Fruit fly (Drosophila melanogaster) whole organism, embryonic: ENCODE measurements around the gene CG9760.

ENCODE experiments used
- Atf3 ChIP-seq: fragments of 200-800 bp; sonication (Bioruptor generic); optimal IDR thresholded peaks from 3 replicates; lab custom pipeline; 2016; ENCODE audit warnings: missing biosample characterization, missing genetic modification characterization
- Awh ChIP-seq: fragments of 200-800 bp; sonication (Bioruptor generic); IDR thresholded peaks from 2 replicates; pipeline ENCODE4, ENCODE4 v1.3.6; 2022; ENCODE audit warnings: missing biosample characterization, missing genetic modification characterization
- B-H2 ChIP-seq: fragments of 200-800 bp; sonication (Bioruptor generic); optimal IDR thresholded peaks from 2 replicates; lab custom pipeline; 2018; ENCODE audit warnings: missing biosample characterization, mild to moderate bottlenecking, missing genetic modification characterization
- Bdp1 ChIP-seq: fragments of 200-800 bp; sonication (Bioruptor generic); optimal IDR thresholded peaks from 3 replicates; lab custom pipeline; 2016; ENCODE audit warnings: missing biosample characterization, missing genetic modification characterization
- Blimp-1 ChIP-seq: fragments of 200-800 bp; sonication (Bioruptor generic); optimal IDR thresholded peaks from 3 replicates; lab custom pipeline; 2018; ENCODE audit warnings: missing biosample characterization, missing genetic modification characterization, mild to moderate bottlenecking, moderate library complexity, missing genetic modification reagents
- CG10209 ChIP-seq: fragments of 200-800 bp; sonication (Bioruptor generic); optimal IDR thresholded peaks from 3 replicates; lab custom pipeline; 2017; ENCODE audit warnings: missing biosample characterization, mild to moderate bottlenecking, missing genetic modification characterization, missing genetic modification reagents
- CG10321 ChIP-seq: fragments of 200-800 bp; sonication (Bioruptor generic); IDR thresholded peaks from 2 replicates; pipeline ENCODE4 v1.3.6; 2022; ENCODE audit warnings: missing biosample characterization, missing genetic modification characterization
- CG10565 ChIP-seq: fragments of 200-800 bp; sonication (Bioruptor generic); optimal IDR thresholded peaks from 3 replicates; lab custom pipeline; 2016; ENCODE audit warnings: missing biosample characterization, mild to moderate bottlenecking, missing genetic modification characterization
- CG11085 ChIP-seq: fragments of 200-800 bp; sonication (Bioruptor generic); IDR thresholded peaks from 2 replicates; pipeline ENCODE4 v1.3.6; 2022; ENCODE audit warnings: missing biosample characterization, missing genetic modification characterization
- CG12769 ChIP-seq: fragments of 200-800 bp; sonication (Bioruptor generic); optimal IDR thresholded peaks from 2 replicates; lab custom pipeline; 2019; ENCODE audit warnings: missing biosample characterization, mild to moderate bottlenecking, missing genetic modification characterization, moderate library complexity
- CG12942 ChIP-seq: fragments of 200-800 bp; sonication (Bioruptor generic); optimal IDR thresholded peaks from 3 replicates; lab custom pipeline; 2016; ENCODE audit warnings: missing biosample characterization, missing genetic modification characterization
- CG13424 ChIP-seq: fragments of 200-800 bp; sonication (Bioruptor generic); optimal IDR thresholded peaks from 2 replicates; lab custom pipeline; 2019; ENCODE audit warnings: missing biosample characterization, mild to moderate bottlenecking, missing genetic modification characterization, moderate library complexity
- CG14050 ChIP-seq: fragments of 200-800 bp; sonication (Bioruptor generic); IDR thresholded peaks from 3 replicates; pipeline ENCODE4 v1.3.6; 2022; ENCODE audit warnings: missing biosample characterization, missing genetic modification characterization
- CG14860 ChIP-seq: fragments of 200-800 bp; sonication (Bioruptor generic); IDR thresholded peaks from 3 replicates; pipeline ENCODE4 v1.3.6; 2022; ENCODE audit warnings: missing biosample characterization, missing genetic modification characterization; ENCODE audit not compliant: partially characterized antibody
- CG15011 ChIP-seq: fragments of 200-800 bp; sonication (Bioruptor generic); optimal IDR thresholded peaks from 3 replicates; lab custom pipeline; 2018; ENCODE audit warnings: missing biosample characterization, mild to moderate bottlenecking, missing genetic modification characterization
- CG15696 ChIP-seq: fragments of 200-800 bp; sonication (Bioruptor generic); optimal IDR thresholded peaks from 2 replicates; lab custom pipeline; 2019; ENCODE audit warnings: missing biosample characterization, mild to moderate bottlenecking, missing genetic modification characterization, moderate library complexity
- CG17359 ChIP-seq: fragments of 200-800 bp; sonication (Bioruptor generic); optimal IDR thresholded peaks from 3 replicates; lab custom pipeline; 2018; ENCODE audit warnings: missing biosample characterization, mild to moderate bottlenecking, missing genetic modification characterization, moderate library complexity
- CG2199 ChIP-seq: fragments of 200-800 bp; sonication (Bioruptor generic); IDR thresholded peaks from 3 replicates; pipeline ENCODE4 v1.3.6; 2022; ENCODE audit warnings: missing biosample characterization, missing genetic modification characterization
- CG2875 ChIP-seq: fragments of 200-800 bp; sonication (Bioruptor generic); optimal IDR thresholded peaks from 2 replicates; lab custom pipeline; 2017; ENCODE audit warnings: missing biosample characterization, mild to moderate bottlenecking, missing genetic modification characterization, missing genetic modification reagents
- CG3065 ChIP-seq: fragments of 200-800 bp; sonication (Bioruptor generic); optimal IDR thresholded peaks from 2 replicates; lab custom pipeline; 2016; ENCODE audit warnings: missing biosample characterization, missing genetic modification characterization
- CG31388 ChIP-seq: fragments of 200-800 bp; sonication (Bioruptor generic); optimal IDR thresholded peaks from 2 replicates; lab custom pipeline; 2016; ENCODE audit warnings: missing biosample characterization, missing genetic modification characterization
- CG32532 ChIP-seq: fragments of 200-800 bp; sonication (Bioruptor generic); IDR thresholded peaks from 2 replicates; pipeline ENCODE4 v1.3.6; 2022; ENCODE audit warnings: missing biosample characterization, missing genetic modification characterization
- CG3407 ChIP-seq: fragments of 200-800 bp; sonication (Bioruptor generic); optimal IDR thresholded peaks from 2 replicates; lab custom pipeline; 2018; ENCODE audit warnings: missing biosample characterization, mild to moderate bottlenecking, missing genetic modification characterization
- CG34422 ChIP-seq: fragments of 200-800 bp; sonication (Bioruptor generic); IDR thresholded peaks from 3 replicates; pipeline ENCODE4 v1.3.6; 2022; ENCODE audit warnings: missing biosample characterization, missing genetic modification characterization
- CG3838 ChIP-seq: fragments of 200-800 bp; sonication (Bioruptor generic); optimal IDR thresholded peaks from 3 replicates; lab custom pipeline; 2016; ENCODE audit warnings: missing biosample characterization, missing genetic modification characterization
- CG4707 ChIP-seq: fragments of 200-800 bp; sonication (Bioruptor generic); optimal IDR thresholded peaks from 2 replicates; lab custom pipeline; 2018; ENCODE audit warnings: missing biosample characterization, mild to moderate bottlenecking, missing genetic modification characterization, moderate library complexity
- CG5245 ChIP-seq: fragments of 200-800 bp; sonication (Bioruptor generic); optimal IDR thresholded peaks from 3 replicates; lab custom pipeline; 2016; ENCODE audit warnings: missing biosample characterization, missing genetic modification characterization
- CG6175 ChIP-seq: fragments of 200-800 bp; sonication (Bioruptor generic); IDR thresholded peaks from 3 replicates; pipeline ENCODE4 v1.3.6; 2022; ENCODE audit warnings: missing biosample characterization, missing genetic modification characterization
- CG7357 ChIP-seq: fragments of 200-800 bp; sonication (Bioruptor generic); IDR thresholded peaks from 3 replicates; pipeline ENCODE4 v1.3.6; 2022; ENCODE audit warnings: missing biosample characterization, missing genetic modification characterization
- CG7745 ChIP-seq: fragments of 200-800 bp; sonication (Bioruptor generic); optimal IDR thresholded peaks from 2 replicates; lab custom pipeline; 2018; ENCODE audit warnings: missing biosample characterization, mild to moderate bottlenecking, missing genetic modification characterization, moderate library complexity
- CG7839 ChIP-seq: fragments of 200-800 bp; sonication (Bioruptor generic); optimal IDR thresholded peaks from 3 replicates; lab custom pipeline; 2018; ENCODE audit warnings: missing biosample characterization, mild to moderate bottlenecking, missing genetic modification characterization, moderate library complexity
- Dip3 ChIP-seq: fragments of 200-800 bp; sonication (Bioruptor generic); optimal IDR thresholded peaks from 3 replicates; lab custom pipeline; 2016; ENCODE audit warnings: missing biosample characterization, missing genetic modification characterization
- HLHmδ ChIP-seq: fragments of 200-800 bp; sonication (Bioruptor generic); optimal IDR thresholded peaks from 2 replicates; lab custom pipeline; 2018; ENCODE audit warnings: missing biosample characterization, mild to moderate bottlenecking, missing genetic modification characterization, moderate library complexity
- Lpt ChIP-seq: fragments of >200 bp; optimal IDR thresholded peaks from 2 replicates; lab custom pipeline; 2018; ENCODE audit warnings: missing biosample characterization, missing genetic modification characterization
- Mrtf ChIP-seq: fragments of 200-800 bp; sonication (Bioruptor generic); IDR thresholded peaks from 3 replicates; pipeline ENCODE4 v1.3.6; 2022; ENCODE audit warnings: missing biosample characterization, missing genetic modification characterization
- Neu2 ChIP-seq: fragments of 200-800 bp; sonication (Bioruptor generic); optimal IDR thresholded peaks from 3 replicates; lab custom pipeline; 2016; ENCODE audit warnings: missing biosample characterization, missing genetic modification characterization, borderline replicate concordance
- Scr ChIP-seq: fragments of 200-800 bp; sonication (Bioruptor generic); IDR thresholded peaks from 2 replicates; pipeline ENCODE4 v1.3.6; 2022; ENCODE audit warnings: missing biosample characterization, missing genetic modification characterization; ENCODE audit not compliant: partially characterized antibody
- Six4 ChIP-seq: fragments of 200-800 bp; sonication (Bioruptor generic); optimal IDR thresholded peaks from 2 replicates; lab custom pipeline; 2016; ENCODE audit warnings: missing biosample characterization, missing genetic modification characterization
- Sox100B ChIP-seq: fragments of 200-800 bp; sonication (Bioruptor generic); optimal IDR thresholded peaks from 3 replicates; lab custom pipeline; 2018; ENCODE audit warnings: missing biosample characterization, mild to moderate bottlenecking, missing genetic modification characterization
- bcd ChIP-seq: fragments of 200-800 bp; sonication (Bioruptor generic); optimal IDR thresholded peaks from 2 replicates; lab custom pipeline; 2017; ENCODE audit warnings: missing biosample characterization, mild to moderate bottlenecking, missing genetic modification characterization
- eve ChIP-seq, 2 experiments: fragments of >200 bp; optimal IDR thresholded peaks; 2 replicates each; lab custom pipeline; 2017; ENCODE audit warnings: missing biosample characterization in 2 of 2, missing genetic modification characterization in 2 of 2
- lilli ChIP-seq: fragments of 200-800 bp; sonication (Bioruptor generic); optimal IDR thresholded peaks from 3 replicates; lab custom pipeline; 2016; ENCODE audit warnings: missing biosample characterization, missing genetic modification characterization
- luna ChIP-seq: fragments of 200-800 bp; sonication (Bioruptor generic); optimal IDR thresholded peaks from 2 replicates; lab custom pipeline; 2016; ENCODE audit warnings: missing biosample characterization, missing genetic modification characterization
- p53 ChIP-seq: fragments of 200-800 bp; sonication (Bioruptor generic); optimal IDR thresholded peaks from 2 replicates; lab custom pipeline; 2016; ENCODE audit warnings: missing biosample characterization, missing genetic modification characterization
- row ChIP-seq: fragments of 200-800 bp; sonication (Bioruptor generic); IDR thresholded peaks from 3 replicates; pipeline ENCODE4 v1.3.6; 2022; ENCODE audit warnings: missing biosample characterization, missing genetic modification characterization
- slbo ChIP-seq: fragments of 200-800 bp; sonication (Bioruptor generic); IDR thresholded peaks from 2 replicates; pipeline ENCODE4 v1.3.6; 2022; ENCODE audit warnings: missing biosample characterization, missing genetic modification characterization
- so ChIP-seq: fragments of 200-800 bp; sonication (Bioruptor generic); IDR thresholded peaks from 3 replicates; pipeline ENCODE4 v1.3.6; 2022; ENCODE audit warnings: missing biosample characterization, missing genetic modification characterization
- ttk ChIP-seq: fragments of 200-800 bp; sonication (Bioruptor generic); IDR thresholded peaks from 2 replicates; pipeline ENCODE4 v2.1.2; 2022; ENCODE audit warnings: missing biosample characterization, missing genetic modification characterization
- wek ChIP-seq: fragments of 200-800 bp; sonication (Bioruptor generic); optimal IDR thresholded peaks from 3 replicates; lab custom pipeline; 2018; ENCODE audit warnings: missing biosample characterization, mild to moderate bottlenecking, missing genetic modification characterization, moderate library complexity

Gene CG9760

dm6 chr3L:12138113-12138899 lies 25.2 kb downstream of the CG9760 start, which contains the start of the genes ND-SGDH and RhoGAP68F:
TSS of gene ND-SGDH (minus strand) at chr3L:12138584.
TSS of gene RhoGAP68F (plus strand) at chr3L:12138868.
- TF ChIP-seq CG10209 (GFP tag; lab: Kevin White, UChicago), result peak; percentile 56
- TF ChIP-seq CG3407 (GFP tag; lab: Kevin White, UChicago), result peak; percentile 49
- TF ChIP-seq luna, result peak; percentile 25
- TF ChIP-seq ttk (GFP tag; lab: Robert Waterston, UW), result peak; percentile 49; the same call in 1 of the 2 replicates
- no peak for TF ChIP-seq CG10565 (GFP tag; lab: Kevin White, UChicago)
- peak; percentile 50; the same call in 1 of the 3 replicates for TF ChIP-seq so
- TF ChIP-seq CG11085 (GFP tag; lab: Robert Waterston, UW), result no peak
- no peak for TF ChIP-seq Awh (GFP tag; lab: Robert Waterston, UW)
- no peak for TF ChIP-seq CG10321 (GFP tag; lab: Robert Waterston, UW)
- TF ChIP-seq CG32532 (GFP tag; lab: Robert Waterston, UW), result 0 out of 2 replicates have a peak, but pooled peaks have one; percentile 76
- peak; percentile 7 for TF ChIP-seq Atf3 (GFP tag; lab: Kevin White, UChicago)
- peak; percentile 82 for TF ChIP-seq Dip3 (GFP tag; lab: Kevin White, UChicago)
- peak; percentile 68 for TF ChIP-seq CG17359 (tag; lab: Kevin White, UChicago)
- no peak for TF ChIP-seq wek (GFP tag; lab: Kevin White, UChicago)
- TF ChIP-seq CG12942 (GFP tag; lab: Kevin White, UChicago), result peak; percentile 73
- peak; percentile 41; the same call in 1 of the 3 replicates for TF ChIP-seq CG7357 (GFP tag; lab: Robert Waterston, UW)
- peak; percentile 56 for TF ChIP-seq Blimp-1 (GFP tag; lab: Kevin White, UChicago)
- TF ChIP-seq B-H2 (GFP tag; lab: Kevin White, UChicago), result peak; percentile 77
- no peak for TF ChIP-seq Lpt
- no peak for TF ChIP-seq CG2875 (GFP tag; lab: Kevin White, UChicago)
- TF ChIP-seq CG13424 (tag; lab: Kevin White, UChicago), result peak; percentile 81
- TF ChIP-seq CG2199 (GFP tag; lab: Robert Waterston, UW), result no peak
- peak; percentile 65; the same call in 1 of the 3 replicates for TF ChIP-seq CG34422 (GFP tag; lab: Robert Waterston, UW)
- TF ChIP-seq CG3065 (GFP tag; lab: Kevin White, UChicago), result peak; percentile 52
- TF ChIP-seq p53, result no peak
- peak; percentile 77 for TF ChIP-seq CG15696 (tag; lab: Kevin White, UChicago)
- peak; percentile 27 for TF ChIP-seq CG15011 (GFP tag; lab: Kevin White, UChicago)
- TF ChIP-seq CG14050, result no peak
- 0 out of 3 replicates have a peak, but pooled peaks have one; percentile 52 for TF ChIP-seq CG6175
- peak; percentile 30 for TF ChIP-seq CG12769
- TF ChIP-seq CG7745 (tag; lab: Kevin White, UChicago), result no peak
- peak; percentile 79 for TF ChIP-seq slbo
- TF ChIP-seq CG31388 (GFP tag; lab: Kevin White, UChicago), result peak; percentile 35
- TF ChIP-seq HLHmδ (GFP tag; lab: Kevin White, UChicago), result no peak
- peak; percentile 77 for TF ChIP-seq CG7839 (tag; lab: Kevin White, UChicago)
- peak; percentile 7 for TF ChIP-seq Bdp1 (GFP tag; lab: Kevin White, UChicago)
- no peak for TF ChIP-seq eve (GFP tag; optimal IDR thresholded peaks at IDR 0.05; lab: Kevin White, UChicago)
- peak; percentile 96 for TF ChIP-seq CG14860
- peak; percentile 40 for TF ChIP-seq Six4 (GFP tag; lab: Kevin White, UChicago)
- no peak for TF ChIP-seq CG4707 (GFP tag; lab: Kevin White, UChicago)
- peak; percentile 87 for TF ChIP-seq lilli (GFP tag; lab: Kevin White, UChicago)
- peak; percentile 27 for TF ChIP-seq CG3838 (GFP tag; lab: Kevin White, UChicago)
- peak; percentile 23 for TF ChIP-seq CG5245
- TF ChIP-seq Scr (GFP tag; lab: Robert Waterston, UW), result peak; percentile 98
- TF ChIP-seq Neu2 (GFP tag; lab: Kevin White, UChicago), result peak; percentile 85
- peak; percentile 67; the same call in 1 of the 3 replicates for TF ChIP-seq Mrtf
- TF ChIP-seq Sox100B (GFP tag; lab: Kevin White, UChicago), result peak; percentile 72
- TF ChIP-seq bcd (GFP tag; lab: Kevin White, UChicago), result peak; percentile 78
- TF ChIP-seq row (GFP tag; lab: Robert Waterston, UW), result peak; percentile 94
